Worm (Caenorhabditis elegans): ENCODE results near the gene C34F6.1.

Gene C34F6.1

DNA sequence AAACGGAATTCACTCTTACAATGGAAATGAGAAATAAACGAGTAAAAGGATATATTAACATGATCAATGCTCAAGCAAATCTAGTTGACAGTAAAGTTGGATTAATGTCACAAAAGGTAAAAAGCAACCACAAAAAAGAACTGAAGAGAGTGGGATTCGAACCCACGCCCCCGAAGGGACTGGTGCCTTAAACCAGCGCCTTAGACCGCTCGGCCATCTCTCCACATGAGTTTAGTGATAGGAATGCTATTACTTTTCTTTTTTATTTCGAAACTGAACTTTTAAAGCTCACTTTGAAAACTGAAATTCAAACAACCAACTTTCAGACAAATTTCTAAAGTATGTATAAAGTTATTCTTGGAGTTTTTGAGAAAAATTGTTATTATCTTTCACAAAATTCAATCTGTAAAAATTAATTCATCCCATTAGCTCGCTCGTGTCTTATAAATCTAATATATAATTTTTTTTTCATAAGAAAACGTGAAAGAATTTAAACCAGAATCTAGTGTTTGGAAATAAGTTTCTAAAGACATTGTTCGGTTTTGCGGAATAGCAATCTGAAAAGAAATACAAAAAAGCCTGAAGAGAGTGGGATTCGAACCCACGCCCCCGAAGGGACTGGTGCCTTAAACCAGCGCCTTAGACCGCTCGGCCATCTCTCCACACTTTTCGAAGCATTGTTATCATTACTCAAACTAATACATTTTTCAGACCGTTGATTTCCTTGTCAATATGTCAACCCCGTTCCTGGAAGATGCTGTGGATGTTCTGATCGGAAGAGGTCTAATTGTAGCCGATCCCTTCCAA, 33.7 kb downstream of the C34F6.1 start (continued):
- TF ChIP-seq Y67H2A.10 (GFP tag; conservative IDR thresholded peaks at IDR 0.05) (no peak), ztf-28 (GFP tag; IDR thresholded peaks at IDR 0.05) (0 out of 2 replicates have a peak, but pooled peaks have one; percentile 32), hrde-1 (tag; optimal IDR thresholded peaks at IDR 0.05; ENCODE audit: borderline replicate concordance) (peak; percentile 68), xnd-1 (tag; optimal IDR thresholded peaks at IDR 0.05) (no peak), egrh-3 (GFP tag; IDR thresholded peaks at IDR 0.05) (no peak)

DNA sequence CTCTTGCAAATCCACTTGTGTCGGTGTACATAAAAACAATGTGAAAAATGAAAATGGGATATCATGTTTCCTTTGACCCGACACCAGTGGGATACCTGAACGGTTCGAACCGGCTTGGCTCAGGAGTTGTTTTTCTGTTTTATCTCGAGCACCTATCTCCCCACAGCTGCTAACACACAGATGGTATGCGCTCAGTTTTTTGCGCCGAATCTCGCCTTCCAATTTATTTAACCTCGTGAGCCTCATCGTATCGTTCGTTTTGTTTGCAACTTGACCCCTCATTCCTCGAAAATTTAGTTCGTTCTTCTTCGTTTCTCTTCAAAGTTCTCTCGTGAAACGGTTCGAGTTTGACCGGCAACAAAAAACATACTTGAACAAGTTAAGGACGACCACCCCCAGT, 36.1 kb downstream of the C34F6.1 start, which contains the start of gene C05C9.1:
TSS of gene C05C9.1 (plus strand) at position 301 of the 400 bp plus-strand sequence.
- TF ChIP-seq ceh-91 (GFP tag; IDR thresholded peaks at IDR 0.05): no peak

DNA sequence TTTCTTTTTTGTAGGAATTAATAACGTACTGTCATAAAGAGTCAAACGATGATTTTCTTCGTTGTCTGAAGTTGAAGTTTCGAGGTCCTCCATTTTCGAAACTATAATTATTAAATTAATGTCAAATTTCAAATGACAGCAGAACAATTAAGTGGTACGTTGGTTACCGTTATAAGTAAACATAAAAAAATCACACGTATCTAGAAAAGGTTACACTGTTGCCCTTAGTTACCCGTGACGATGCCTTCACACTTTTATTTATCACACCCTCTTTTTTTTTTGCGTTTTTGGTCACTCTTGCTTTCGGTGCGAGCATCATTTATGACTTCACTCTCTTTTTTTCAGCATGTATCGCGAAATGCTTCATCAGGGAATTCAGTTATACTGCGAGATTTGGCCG, 43.9 kb downstream of the C34F6.1 start, which contains the start of the genes C05C9.3 and C05C9.2:
TSS of gene C05C9.3 (minus strand) at position 101 of the 400 bp plus-strand sequence.
TSS of gene C05C9.2 (plus strand) at position 346 of the 400 bp plus-strand sequence.
- TF ChIP-seq F57C9.4 (tag; optimal IDR thresholded peaks at IDR 0.05): no peak
- TF ChIP-seq cebp-1 (GFP tag; IDR thresholded peaks at IDR 0.05): no peak
- no peak for TF ChIP-seq cebp-1 (tag; optimal IDR thresholded peaks at IDR 0.05)
- TF ChIP-seq unc-62 (GFP tag; optimal IDR thresholded peaks at IDR 0.05): no peak
- TF ChIP-seq akir-1 (GFP tag; optimal IDR thresholded peaks at IDR 0.05): no peak
- no peak for TF ChIP-seq C06A6.2 (GFP tag; conservative IDR thresholded peaks at IDR 0.05)
- TF ChIP-seq egl-18 (GFP tag; IDR thresholded peaks at IDR 0.05): no peak
- TF ChIP-seq gei-17 (GFP tag; optimal IDR thresholded peaks at IDR 0.05): no peak
- TF ChIP-seq F49E8.2 (tag; optimal IDR thresholded peaks at IDR 0.05; ENCODE audit: insufficient read depth): no peak
- no peak for TF ChIP-seq hmg-1.2 (GFP tag; IDR thresholded peaks at IDR 0.05)
- no peak for TF ChIP-seq F52B5.7 (tag; optimal IDR thresholded peaks at IDR 0.05)
- TF ChIP-seq him-1 (tag; optimal IDR thresholded peaks at IDR 0.05): no peak
- TF ChIP-seq zim-3 (tag; optimal IDR thresholded peaks at IDR 0.05): no peak
- no peak for TF ChIP-seq let-607 (tag; optimal IDR thresholded peaks at IDR 0.05)

DNA sequence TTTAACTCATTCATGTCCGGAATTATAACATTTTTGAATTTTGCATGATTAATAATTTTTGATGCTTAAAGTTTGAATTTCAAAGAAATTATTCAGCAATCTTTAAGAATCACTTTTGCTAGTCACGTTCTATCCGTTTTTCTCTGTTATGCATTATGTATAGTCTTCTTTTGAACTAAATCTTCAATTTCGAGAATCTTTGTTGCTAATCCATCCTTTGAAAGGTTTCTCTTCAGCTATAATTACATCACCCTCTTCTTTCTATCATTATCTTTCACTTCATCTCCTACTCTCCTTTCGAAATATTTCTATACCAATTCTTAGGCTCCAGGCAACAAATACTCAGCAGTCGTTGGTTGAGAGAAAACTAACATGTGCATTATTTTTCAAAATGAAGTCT, 45.1 kb downstream of the C34F6.1 start:
- TF ChIP-seq F55B11.4 (tag; optimal IDR thresholded peaks at IDR 0.05; ENCODE audit: borderline replicate concordance, insufficient read depth) (no peak), nhr-179 (tag; optimal IDR thresholded peaks at IDR 0.05) (no peak), snpc-1.3 (tag; optimal IDR thresholded peaks at IDR 0.05; ENCODE audit: insufficient read depth) (no peak), nfya-2 (GFP tag; IDR thresholded peaks at IDR 0.05) (no peak), sea-2 (GFP tag; IDR thresholded peaks at IDR 0.05) (no peak), pbrm-1 (GFP tag; IDR thresholded peaks at IDR 0.05) (no peak), attf-3 (GFP tag; conservative IDR thresholded peaks at IDR 0.05) (no peak), nhr-27 (tag; optimal IDR thresholded peaks at IDR 0.05) (no peak), rec-8 (tag; optimal IDR thresholded peaks at IDR 0.05) (no peak), nhr-80 (tag; optimal IDR thresholded peaks at IDR 0.05) (no peak), ztf-6 (GFP tag; IDR thresholded peaks at IDR 0.05) (no peak), lin-40 (tag; optimal IDR thresholded peaks at IDR 0.05) (no peak), D2030.7 (GFP tag; IDR thresholded peaks at IDR 0.05) (no peak), ets-4 (GFP tag; optimal IDR thresholded peaks at IDR 0.05) (no peak)
